Fruit fly (Drosophila melanogaster) whole organism: ENCODE measurements around the gene Atg16.

ENCODE experiments used
- EcR ChIP-seq, 2 experiments: fragments of >200 bp; optimal IDR thresholded peaks; 2 replicates each; lab custom pipeline; 2017; ENCODE audit warnings: missing biosample characterization in 2 of 2, missing genetic modification characterization in 2 of 2, missing genetic modification reagents in 2 of 2
- pan ChIP-seq: fragments of >200 bp; optimal IDR thresholded peaks from 2 replicates; lab custom pipeline; 2017
- psq ChIP-seq: fragments of >200 bp; optimal IDR thresholded peaks from 2 replicates; lab custom pipeline; 2017

- TF ChIP-seq pan (lab: Kevin White, UChicago) (no peak), psq (lab: Kevin White, UChicago) (no peak), EcR (GFP tag; optimal IDR thresholded peaks at IDR 0.05; lab: Kevin White, UChicago) (no peak)
These were observed 779 bp upstream of the Atg16 start, which contains the start of gene Prtl99C for dm6 chr3R:29835710-29836049.
